Worm (Caenorhabditis elegans): ENCODE data around the gene F43B10.1.

Gene F43B10.1

ce11 chrX:16691045-16691444, 28.4 kb upstream of the F43B10.1 start, which contains the start of gene F22H10.6:
F22H10.6 (minus strand) TSS chrX:16691336.
- TF ChIP-seq hmg-4 (GFP tag; optimal IDR thresholded peaks at IDR 0.05), result no peak

- TF ChIP-seq hmg-4 (GFP tag; optimal IDR thresholded peaks at IDR 0.05) (no peak), F13C5.2 (tag; optimal IDR thresholded peaks at IDR 0.05) (no peak), ama-1 (optimal IDR thresholded peaks at IDR 0.05) (no peak), hmbx-1 (tag; optimal IDR thresholded peaks at IDR 0.05) (no peak), tra-4 (tag; optimal IDR thresholded peaks at IDR 0.05) (no peak), scrt-1 (GFP tag; IDR thresholded peaks at IDR 0.05) (no peak), hnd-1 (tag; optimal IDR thresholded peaks at IDR 0.05) (no peak), aly-1 (tag; optimal IDR thresholded peaks at IDR 0.05) (no peak), B0310.2 (tag; optimal IDR thresholded peaks at IDR 0.05) (no peak), pes-1 (GFP tag; IDR thresholded peaks at IDR 0.05) (no peak), sea-1 (GFP tag; conservative IDR thresholded peaks at IDR 0.05) (no peak), ets-7 (tag; optimal IDR thresholded peaks at IDR 0.05) (no peak), ceh-13 (GFP tag; optimal IDR thresholded peaks at IDR 0.05) (no peak), tbx-37 (GFP tag; conservative IDR thresholded peaks at IDR 0.05) (no peak)
Observed at ce11 chrX:16689852-16690473, 27.3 kb upstream of the F43B10.1 start.

ce11 chrX:16687945-16688344, 25.3 kb upstream of the F43B10.1 start, which contains the start of gene F22H10.11:
F22H10.11 (minus strand) TSS chrX:16688045.
- no peak for TF ChIP-seq sea-1 (GFP tag; conservative IDR thresholded peaks at IDR 0.05)
- no peak for TF ChIP-seq tbx-11 (GFP tag; IDR thresholded peaks at IDR 0.05)
- no peak for TF ChIP-seq tbx-37 (GFP tag; conservative IDR thresholded peaks at IDR 0.05)
- no peak for TF ChIP-seq hnd-1 (tag; optimal IDR thresholded peaks at IDR 0.05)
- TF ChIP-seq ama-1 (optimal IDR thresholded peaks at IDR 0.05), result no peak
- TF ChIP-seq F13C5.2 (tag; optimal IDR thresholded peaks at IDR 0.05), result no peak
- TF ChIP-seq ceh-13 (GFP tag; optimal IDR thresholded peaks at IDR 0.05), result no peak
- TF ChIP-seq tra-4 (tag; optimal IDR thresholded peaks at IDR 0.05), result no peak
- TF ChIP-seq aly-1 (tag; optimal IDR thresholded peaks at IDR 0.05), result no peak
- TF ChIP-seq ets-7 (tag; optimal IDR thresholded peaks at IDR 0.05), result no peak
- no peak for TF ChIP-seq hmbx-1 (tag; optimal IDR thresholded peaks at IDR 0.05)
- no peak for TF ChIP-seq hmg-4 (GFP tag; optimal IDR thresholded peaks at IDR 0.05)
- no peak for TF ChIP-seq pes-1 (GFP tag; IDR thresholded peaks at IDR 0.05)
- no peak for TF ChIP-seq ceh-36 (tag; optimal IDR thresholded peaks at IDR 0.05)
- no peak for TF ChIP-seq B0310.2 (tag; optimal IDR thresholded peaks at IDR 0.05)

- no peak for TF ChIP-seq B0310.2 (tag; optimal IDR thresholded peaks at IDR 0.05)
- no peak for TF ChIP-seq pes-1 (GFP tag; IDR thresholded peaks at IDR 0.05)
- TF ChIP-seq ets-7 (tag; optimal IDR thresholded peaks at IDR 0.05), result no peak
- TF ChIP-seq F13C5.2 (tag; optimal IDR thresholded peaks at IDR 0.05), result no peak
- TF ChIP-seq aly-1 (tag; optimal IDR thresholded peaks at IDR 0.05), result no peak
- no peak for TF ChIP-seq hnd-1 (tag; optimal IDR thresholded peaks at IDR 0.05)
- no peak for TF ChIP-seq hmbx-1 (tag; optimal IDR thresholded peaks at IDR 0.05)
- TF ChIP-seq flt-1 (GFP tag; IDR thresholded peaks at IDR 0.05), result no peak
- TF ChIP-seq tbx-37 (GFP tag; conservative IDR thresholded peaks at IDR 0.05), result no peak
- no peak for TF ChIP-seq ama-1 (optimal IDR thresholded peaks at IDR 0.05)
Observed at ce11 chrX:16687377-16687776, 24.8 kb upstream of the F43B10.1 start.

ce11 chrX:16681910-16682493, 19.4 kb upstream of the F43B10.1 start:
- TF ChIP-seq flt-1 (GFP tag; IDR thresholded peaks at IDR 0.05) (peak; percentile 52; the same call in 1 of the 2 replicates), pes-1 (GFP tag; IDR thresholded peaks at IDR 0.05) (peak; percentile 57), hmbx-1 (tag; optimal IDR thresholded peaks at IDR 0.05) (no peak), F13C5.2 (tag; optimal IDR thresholded peaks at IDR 0.05) (peak; percentile 95), ets-7 (tag; optimal IDR thresholded peaks at IDR 0.05) (no peak), ceh-13 (GFP tag; optimal IDR thresholded peaks at IDR 0.05) (no peak), hnd-1 (tag; optimal IDR thresholded peaks at IDR 0.05) (no peak), sea-1 (GFP tag; conservative IDR thresholded peaks at IDR 0.05) (no peak), hmg-4 (GFP tag; optimal IDR thresholded peaks at IDR 0.05) (peak; percentile 33), tbx-37 (GFP tag; conservative IDR thresholded peaks at IDR 0.05) (peak; percentile 72), aly-1 (tag; optimal IDR thresholded peaks at IDR 0.05) (no peak), scrt-1 (GFP tag; IDR thresholded peaks at IDR 0.05) (0 out of 2 replicates have a peak, but pooled peaks have one; percentile 12)

ce11 chrX:16679117-16679590, 16.5 kb upstream of the F43B10.1 start, which contains the start of gene F22H10.2:
F22H10.2 (plus strand) TSS chrX:16679540.
- TF ChIP-seq hmbx-1 (tag; optimal IDR thresholded peaks at IDR 0.05) (no peak), ceh-13 (GFP tag; optimal IDR thresholded peaks at IDR 0.05) (no peak), ets-7 (tag; optimal IDR thresholded peaks at IDR 0.05) (no peak), sea-1 (GFP tag; conservative IDR thresholded peaks at IDR 0.05) (no peak), scrt-1 (GFP tag; IDR thresholded peaks at IDR 0.05) (no peak), B0310.2 (tag; optimal IDR thresholded peaks at IDR 0.05) (no peak), F13C5.2 (tag; optimal IDR thresholded peaks at IDR 0.05) (no peak), ceh-36 (tag; optimal IDR thresholded peaks at IDR 0.05) (no peak), aly-1 (tag; optimal IDR thresholded peaks at IDR 0.05) (no peak), ama-1 (optimal IDR thresholded peaks at IDR 0.05) (no peak), tra-4 (tag; optimal IDR thresholded peaks at IDR 0.05) (no peak), tbx-37 (GFP tag; conservative IDR thresholded peaks at IDR 0.05) (no peak), hmg-4 (GFP tag; optimal IDR thresholded peaks at IDR 0.05) (no peak)

- TF ChIP-seq tbx-37 (GFP tag; conservative IDR thresholded peaks at IDR 0.05), result no peak
- no peak for TF ChIP-seq tbx-11 (GFP tag; IDR thresholded peaks at IDR 0.05)
- no peak for TF ChIP-seq scrt-1 (GFP tag; IDR thresholded peaks at IDR 0.05)
- TF ChIP-seq tra-4 (tag; optimal IDR thresholded peaks at IDR 0.05), result no peak
- no peak for TF ChIP-seq hmbx-1 (tag; optimal IDR thresholded peaks at IDR 0.05)
- no peak for TF ChIP-seq pes-1 (GFP tag; IDR thresholded peaks at IDR 0.05)
- TF ChIP-seq aly-1 (tag; optimal IDR thresholded peaks at IDR 0.05), result no peak
- no peak for TF ChIP-seq flt-1 (GFP tag; IDR thresholded peaks at IDR 0.05)
- no peak for TF ChIP-seq F13C5.2 (tag; optimal IDR thresholded peaks at IDR 0.05)
- no peak for TF ChIP-seq hmg-4 (GFP tag; optimal IDR thresholded peaks at IDR 0.05)
- TF ChIP-seq ama-1 (optimal IDR thresholded peaks at IDR 0.05), result no peak
- no peak for TF ChIP-seq ets-7 (tag; optimal IDR thresholded peaks at IDR 0.05)
- no peak for TF ChIP-seq ceh-13 (GFP tag; optimal IDR thresholded peaks at IDR 0.05)
- no peak for TF ChIP-seq B0310.2 (tag; optimal IDR thresholded peaks at IDR 0.05)
- TF ChIP-seq hnd-1 (tag; optimal IDR thresholded peaks at IDR 0.05), result no peak
- TF ChIP-seq ceh-36 (tag; optimal IDR thresholded peaks at IDR 0.05), result no peak
Observed at ce11 chrX:16678097-16678496, 15.5 kb upstream of the F43B10.1 start.
